Worm (Caenorhabditis elegans): Measurements from ENCODE around the gene nhr-203.

nhr-203 gene

DNA sequence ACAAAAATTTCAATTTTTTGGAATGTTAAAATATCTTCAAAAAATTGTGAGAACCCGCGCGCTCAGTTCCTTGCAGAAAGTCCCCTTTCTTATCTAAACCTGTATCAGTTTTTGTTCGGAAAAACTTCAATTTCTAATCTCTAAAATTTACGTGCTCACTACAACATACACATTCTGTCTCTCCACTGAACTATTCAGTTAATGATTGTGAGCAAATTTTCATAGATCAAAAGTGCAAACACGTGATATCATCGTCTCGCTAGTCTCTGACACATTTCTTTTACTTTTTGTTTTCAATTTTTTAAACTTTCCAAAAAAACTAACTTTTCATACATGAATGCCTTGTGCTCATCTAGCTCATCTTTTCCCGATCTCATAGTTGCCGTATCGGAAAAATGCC lies at the start of gene nhr-203:
Gene nhr-203 (plus strand): TSS at position 332 of the 400 bp plus-strand sequence.
- TF ChIP-seq tbx-37 (GFP tag; conservative IDR thresholded peaks at IDR 0.05) (no peak), scrt-1 (GFP tag; IDR thresholded peaks at IDR 0.05) (no peak), B0310.2 (tag; optimal IDR thresholded peaks at IDR 0.05) (no peak), ama-1 (optimal IDR thresholded peaks at IDR 0.05) (no peak), sea-1 (GFP tag; conservative IDR thresholded peaks at IDR 0.05) (no peak), tbx-11 (GFP tag; IDR thresholded peaks at IDR 0.05) (no peak), flt-1 (GFP tag; IDR thresholded peaks at IDR 0.05) (no peak), ceh-13 (GFP tag; optimal IDR thresholded peaks at IDR 0.05) (no peak), F13C5.2 (tag; optimal IDR thresholded peaks at IDR 0.05) (no peak), hmbx-1 (tag; optimal IDR thresholded peaks at IDR 0.05) (no peak), hmg-4 (GFP tag; optimal IDR thresholded peaks at IDR 0.05) (no peak), tra-4 (tag; optimal IDR thresholded peaks at IDR 0.05) (no peak), aly-1 (tag; optimal IDR thresholded peaks at IDR 0.05) (no peak), ceh-36 (tag; optimal IDR thresholded peaks at IDR 0.05) (no peak)

ce11 chrV:412820-413219 lies 46.8 kb upstream of the nhr-203 start:
- TF ChIP-seq ama-1 (optimal IDR thresholded peaks at IDR 0.05) = no peak
- no peak for TF ChIP-seq hmg-4 (GFP tag; optimal IDR thresholded peaks at IDR 0.05)
- no peak for TF ChIP-seq flt-1 (GFP tag; IDR thresholded peaks at IDR 0.05)
- no peak for TF ChIP-seq ceh-36 (tag; optimal IDR thresholded peaks at IDR 0.05)
- TF ChIP-seq F13C5.2 (tag; optimal IDR thresholded peaks at IDR 0.05) = no peak
- no peak for TF ChIP-seq ceh-13 (GFP tag; optimal IDR thresholded peaks at IDR 0.05)
- TF ChIP-seq hmbx-1 (tag; optimal IDR thresholded peaks at IDR 0.05) = no peak
- TF ChIP-seq tra-4 (tag; optimal IDR thresholded peaks at IDR 0.05) = no peak
- TF ChIP-seq tbx-11 (GFP tag; IDR thresholded peaks at IDR 0.05) = no peak
- TF ChIP-seq aly-1 (tag; optimal IDR thresholded peaks at IDR 0.05) = no peak
- no peak for TF ChIP-seq B0310.2 (tag; optimal IDR thresholded peaks at IDR 0.05)
- no peak for TF ChIP-seq tbx-37 (GFP tag; conservative IDR thresholded peaks at IDR 0.05)
- TF ChIP-seq hnd-1 (tag; optimal IDR thresholded peaks at IDR 0.05) = no peak
- no peak for TF ChIP-seq scrt-1 (GFP tag; IDR thresholded peaks at IDR 0.05)
- TF ChIP-seq sea-1 (GFP tag; conservative IDR thresholded peaks at IDR 0.05) = no peak
- no peak for TF ChIP-seq ets-7 (tag; optimal IDR thresholded peaks at IDR 0.05)
- no peak for TF ChIP-seq pes-1 (GFP tag; IDR thresholded peaks at IDR 0.05)

DNA sequence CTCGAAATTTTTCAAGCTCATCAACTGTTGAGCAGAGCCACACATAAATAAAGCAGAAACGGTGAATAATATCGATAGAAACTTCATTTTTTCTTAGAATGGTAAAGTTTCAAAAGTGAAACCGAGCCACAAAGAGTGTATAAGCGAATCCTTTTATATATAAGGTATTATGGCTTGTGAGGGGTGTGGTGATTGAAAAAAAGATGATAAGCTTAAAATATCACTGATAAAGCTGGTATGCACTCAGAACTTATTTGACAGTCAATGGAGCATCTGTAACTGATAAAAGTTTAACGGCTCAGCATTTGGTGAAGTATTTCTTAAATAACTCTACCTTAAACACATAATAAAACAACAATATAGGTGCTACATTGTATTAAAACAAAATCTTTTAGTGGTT lies 45.0 kb upstream of the nhr-203 start, which contains the start of gene dod-19:
Gene dod-19 (minus strand): TSS at position 130 of the 400 bp plus-strand sequence.
- TF ChIP-seq hnd-1 (tag; optimal IDR thresholded peaks at IDR 0.05) (no peak), ets-7 (tag; optimal IDR thresholded peaks at IDR 0.05) (no peak), F13C5.2 (tag; optimal IDR thresholded peaks at IDR 0.05) (no peak), scrt-1 (GFP tag; IDR thresholded peaks at IDR 0.05) (no peak), tbx-11 (GFP tag; IDR thresholded peaks at IDR 0.05) (no peak), pes-1 (GFP tag; IDR thresholded peaks at IDR 0.05) (no peak)

DNA sequence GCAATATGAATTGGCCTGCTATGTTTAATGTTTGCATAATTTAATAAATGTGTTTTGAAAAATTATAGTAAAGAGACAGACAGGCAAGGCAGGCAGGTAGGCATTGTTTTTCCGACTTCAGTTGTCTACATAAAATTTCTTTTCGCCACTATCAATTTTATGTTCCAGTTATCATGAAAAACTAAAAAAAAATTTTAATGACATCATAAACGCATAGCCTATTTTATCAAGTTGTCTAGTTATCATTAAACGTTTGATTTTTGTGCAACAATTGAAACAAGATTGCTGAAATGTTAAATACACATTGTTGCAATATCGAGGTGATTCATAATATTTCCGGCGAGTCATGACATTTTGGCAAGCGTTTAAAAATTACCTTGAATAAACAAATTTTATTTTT lies 44.5 kb upstream of the nhr-203 start:
- no peak for TF ChIP-seq tra-4 (tag; optimal IDR thresholded peaks at IDR 0.05)
- TF ChIP-seq ama-1 (optimal IDR thresholded peaks at IDR 0.05) = no peak
- TF ChIP-seq pes-1 (GFP tag; IDR thresholded peaks at IDR 0.05) = no peak
- no peak for TF ChIP-seq scrt-1 (GFP tag; IDR thresholded peaks at IDR 0.05)
- TF ChIP-seq ceh-36 (tag; optimal IDR thresholded peaks at IDR 0.05) = no peak
- no peak for TF ChIP-seq B0310.2 (tag; optimal IDR thresholded peaks at IDR 0.05)
- TF ChIP-seq tbx-37 (GFP tag; conservative IDR thresholded peaks at IDR 0.05) = no peak
- TF ChIP-seq flt-1 (GFP tag; IDR thresholded peaks at IDR 0.05) = no peak
- TF ChIP-seq hnd-1 (tag; optimal IDR thresholded peaks at IDR 0.05) = no peak
- no peak for TF ChIP-seq ceh-13 (GFP tag; optimal IDR thresholded peaks at IDR 0.05)
- TF ChIP-seq hmbx-1 (tag; optimal IDR thresholded peaks at IDR 0.05) = no peak
- TF ChIP-seq tbx-11 (GFP tag; IDR thresholded peaks at IDR 0.05) = no peak
- TF ChIP-seq sea-1 (GFP tag; conservative IDR thresholded peaks at IDR 0.05) = no peak
- TF ChIP-seq aly-1 (tag; optimal IDR thresholded peaks at IDR 0.05) = no peak
- no peak for TF ChIP-seq F13C5.2 (tag; optimal IDR thresholded peaks at IDR 0.05)
- TF ChIP-seq ets-7 (tag; optimal IDR thresholded peaks at IDR 0.05) = no peak
- TF ChIP-seq hmg-4 (GFP tag; optimal IDR thresholded peaks at IDR 0.05) = no peak

- TF ChIP-seq tra-4 (tag; optimal IDR thresholded peaks at IDR 0.05) = no peak
Measured at ce11 chrV:417656-418353, 41.8 kb upstream of the nhr-203 start, which contains the start of gene irg-8. irg-8 (minus strand) TSS chrV:417706.

- TF ChIP-seq hnd-1 (tag; optimal IDR thresholded peaks at IDR 0.05) (no peak), ets-7 (tag; optimal IDR thresholded peaks at IDR 0.05) (no peak), ceh-36 (tag; optimal IDR thresholded peaks at IDR 0.05) (no peak), aly-1 (tag; optimal IDR thresholded peaks at IDR 0.05) (no peak), tbx-37 (GFP tag; conservative IDR thresholded peaks at IDR 0.05) (no peak), scrt-1 (GFP tag; IDR thresholded peaks at IDR 0.05) (no peak), ama-1 (optimal IDR thresholded peaks at IDR 0.05) (no peak), hmbx-1 (tag; optimal IDR thresholded peaks at IDR 0.05) (no peak), tbx-11 (GFP tag; IDR thresholded peaks at IDR 0.05) (no peak), B0310.2 (tag; optimal IDR thresholded peaks at IDR 0.05) (no peak), hmg-4 (GFP tag; optimal IDR thresholded peaks at IDR 0.05) (no peak), ceh-13 (GFP tag; optimal IDR thresholded peaks at IDR 0.05) (no peak)
Measured at ce11 chrV:418432-418831, 41.2 kb upstream of the nhr-203 start, which contains the start of gene Y39D8A.1. Y39D8A.1 (plus strand) TSS chrV:418732.

- TF ChIP-seq hmg-4 (GFP tag; optimal IDR thresholded peaks at IDR 0.05) = no peak
- no peak for TF ChIP-seq aly-1 (tag; optimal IDR thresholded peaks at IDR 0.05)
- TF ChIP-seq tbx-11 (GFP tag; IDR thresholded peaks at IDR 0.05) = no peak
- TF ChIP-seq flt-1 (GFP tag; IDR thresholded peaks at IDR 0.05) = no peak
- TF ChIP-seq ets-7 (tag; optimal IDR thresholded peaks at IDR 0.05) = no peak
- TF ChIP-seq ceh-13 (GFP tag; optimal IDR thresholded peaks at IDR 0.05) = no peak
Measured at ce11 chrV:422133-422532, 37.5 kb upstream of the nhr-203 start, which contains the start of gene dod-20. dod-20 (plus strand) TSS chrV:422433.

All from whole organism, early embryonic.